Worm (Caenorhabditis elegans): ENCODE data around the gene C06B8.2.

C06B8.2 gene

ce11 chrV:15487764-15488163 is 9.2 kb upstream of the C06B8.2 start, which contains the start of gene srw-21:
Gene srw-21, plus strand, starts transcription at chrV:15488064.
- no peak for TF ChIP-seq rcor-1 (GFP tag; IDR thresholded peaks at IDR 0.05)
- no peak for TF ChIP-seq egrh-3 (GFP tag; IDR thresholded peaks at IDR 0.05)
- no peak for TF ChIP-seq ztf-6 (GFP tag; IDR thresholded peaks at IDR 0.05)
- TF ChIP-seq hsf-1 (GFP tag; IDR thresholded peaks at IDR 0.05): no peak
- TF ChIP-seq F22D6.2 (tag; optimal IDR thresholded peaks at IDR 0.05): no peak
- no peak for TF ChIP-seq F57A8.1 (GFP tag; optimal IDR thresholded peaks at IDR 0.05)

ce11 chrV:15484537-15484936 is 6.0 kb upstream of the C06B8.2 start, which contains the start of gene C06B8.3:
Gene C06B8.3, minus strand, starts transcription at chrV:15484637.
- no peak for TF ChIP-seq rec-8 (tag; optimal IDR thresholded peaks at IDR 0.05)
- no peak for TF ChIP-seq F33H1.4 (GFP tag; IDR thresholded peaks at IDR 0.05)
- no peak for TF ChIP-seq ekl-4 (GFP tag; IDR thresholded peaks at IDR 0.05)
- TF ChIP-seq nhr-80 (tag; optimal IDR thresholded peaks at IDR 0.05): no peak
- TF ChIP-seq attf-3 (GFP tag; conservative IDR thresholded peaks at IDR 0.05): no peak
- TF ChIP-seq mxl-1 (tag; optimal IDR thresholded peaks at IDR 0.05): no peak
- no peak for TF ChIP-seq egl-18 (GFP tag; IDR thresholded peaks at IDR 0.05)
- no peak for TF ChIP-seq ztf-26 (tag; optimal IDR thresholded peaks at IDR 0.05)
- no peak for TF ChIP-seq Y79H2A.3 (GFP tag; conservative IDR thresholded peaks at IDR 0.05)
- TF ChIP-seq F55B11.4 (tag; optimal IDR thresholded peaks at IDR 0.05; ENCODE audit: borderline replicate concordance, insufficient read depth): no peak
- no peak for TF ChIP-seq dpff-1 (tag; optimal IDR thresholded peaks at IDR 0.05)
- no peak for TF ChIP-seq zim-3 (tag; optimal IDR thresholded peaks at IDR 0.05)
- TF ChIP-seq ets-4 (GFP tag; optimal IDR thresholded peaks at IDR 0.05): no peak
- no peak for TF ChIP-seq ceh-27 (GFP tag; optimal IDR thresholded peaks at IDR 0.05)
- no peak for TF ChIP-seq nhr-179 (tag; optimal IDR thresholded peaks at IDR 0.05)
- no peak for TF ChIP-seq atf-7 (tag; optimal IDR thresholded peaks at IDR 0.05)
- no peak for TF ChIP-seq nhr-27 (tag; optimal IDR thresholded peaks at IDR 0.05)

ce11 chrV:15483563-15483962 is 5.0 kb upstream of the C06B8.2 start:
- no peak for TF ChIP-seq snpc-3.4 (tag; optimal IDR thresholded peaks at IDR 0.05)
- peak; percentile 28 for TF ChIP-seq nhr-80 (tag; optimal IDR thresholded peaks at IDR 0.05)
- TF ChIP-seq egl-44 (GFP tag; IDR thresholded peaks at IDR 0.05): no peak

ce11 chrV:15481374-15481773 is 2.8 kb upstream of the C06B8.2 start, which contains the start of gene nhr-150:
Gene nhr-150, minus strand, starts transcription at chrV:15481465.
- TF ChIP-seq B0035.1 (tag; optimal IDR thresholded peaks at IDR 0.05) (no peak), attf-5 (GFP tag; optimal IDR thresholded peaks at IDR 0.05) (no peak), lin-26 (GFP tag; IDR thresholded peaks at IDR 0.05) (no peak), tbp1 (GFP tag; optimal IDR thresholded peaks at IDR 0.05) (no peak), Y53F4B.3 (GFP tag; IDR thresholded peaks at IDR 0.05) (no peak), tbx-9 (tag; optimal IDR thresholded peaks at IDR 0.05; ENCODE audit: borderline replicate concordance) (no peak), sea-2 (GFP tag; IDR thresholded peaks at IDR 0.05) (no peak), hmg-1.2 (GFP tag; IDR thresholded peaks at IDR 0.05) (no peak)

ce11 chrV:15480505-15481075 is 2.0 kb upstream of the C06B8.2 start:
- TF ChIP-seq T26A5.8 (tag; optimal IDR thresholded peaks at IDR 0.05) (no peak), ztf-18 (tag; optimal IDR thresholded peaks at IDR 0.05) (peak; percentile 29), rpc-1 (optimal IDR thresholded peaks at IDR 0.05) (peak; percentile 60), rpc-1 (tag; optimal IDR thresholded peaks at IDR 0.05) (peak; percentile 76), athp-1 (tag; optimal IDR thresholded peaks at IDR 0.05) (no peak), tbp1 (GFP tag; optimal IDR thresholded peaks at IDR 0.05) (peak; percentile 86), bed-1 (GFP tag; IDR thresholded peaks at IDR 0.05) (no peak), D2030.7 (GFP tag; IDR thresholded peaks at IDR 0.05) (peak; percentile 40), die-1 (tag; optimal IDR thresholded peaks at IDR 0.05) (peak; percentile 59), snpc-4 (GFP tag; optimal IDR thresholded peaks at IDR 0.05) (peak; percentile 11), snpc-4 (tag; optimal IDR thresholded peaks at IDR 0.05) (no peak), dpff-1 (tag; optimal IDR thresholded peaks at IDR 0.05) (no peak), mxl-1 (tag; optimal IDR thresholded peaks at IDR 0.05) (no peak), B0019.2 (GFP tag; conservative IDR thresholded peaks at IDR 0.05) (no peak), sea-2 (GFP tag; IDR thresholded peaks at IDR 0.05) (no peak)

Measured in whole organism, young adult.